Fruit fly (Drosophila melanogaster) whole organism, embryonic: ENCODE measurements around the gene kairos.

ENCODE experiments used
- Asciz ChIP-seq: fragments of 200-800 bp; sonication (Bioruptor generic); optimal IDR thresholded peaks from 2 replicates; lab custom pipeline; 2017; ENCODE audit warnings: missing biosample characterization, mild to moderate bottlenecking, missing genetic modification characterization, missing genetic modification reagents
- B-H1 ChIP-seq: fragments of 200-800 bp; sonication (Bioruptor generic); IDR thresholded peaks from 3 replicates; pipeline ENCODE4 v1.3.6; 2022; ENCODE audit warnings: missing biosample characterization, missing genetic modification characterization
- CG10147 ChIP-seq: fragments of 200-800 bp; sonication (Bioruptor generic); optimal IDR thresholded peaks from 2 replicates; lab custom pipeline; 2019; ENCODE audit warnings: missing biosample characterization, mild to moderate bottlenecking, missing genetic modification characterization, moderate library complexity
- CG10543 ChIP-seq: fragments of 200-800 bp; sonication (Bioruptor generic); optimal IDR thresholded peaks from 3 replicates; lab custom pipeline; 2017; ENCODE audit warnings: missing biosample characterization, mild to moderate bottlenecking, missing genetic modification characterization, moderate library complexity
- CG11723 ChIP-seq: fragments of 200-800 bp; sonication (Bioruptor generic); optimal IDR thresholded peaks from 2 replicates; lab custom pipeline; 2017; ENCODE audit warnings: missing biosample characterization, mild to moderate bottlenecking, missing genetic modification characterization
- CG13287 ChIP-seq: fragments of 200-800 bp; sonication (Bioruptor generic); IDR thresholded peaks from 2 replicates; pipeline ENCODE4 v1.3.6; 2022; ENCODE audit warnings: missing biosample characterization, missing genetic modification characterization; ENCODE audit not compliant: partially characterized antibody
- CG13624 ChIP-seq: fragments of 200-800 bp; sonication (Bioruptor generic); optimal IDR thresholded peaks from 2 replicates; lab custom pipeline; 2016; ENCODE audit warnings: missing biosample characterization, missing genetic modification characterization
- CG14667 ChIP-seq: fragments of 200-800 bp; sonication (Bioruptor generic); IDR thresholded peaks from 2 replicates; pipeline ENCODE4 v1.3.6; 2022; ENCODE audit warnings: missing biosample characterization, missing genetic modification characterization
- CG14860 ChIP-seq: fragments of 200-800 bp; sonication (Bioruptor generic); IDR thresholded peaks from 3 replicates; pipeline ENCODE4 v1.3.6; 2022; ENCODE audit warnings: missing biosample characterization, missing genetic modification characterization; ENCODE audit not compliant: partially characterized antibody
- CG1832 ChIP-seq: fragments of 200-800 bp; sonication (Bioruptor generic); optimal IDR thresholded peaks from 2 replicates; lab custom pipeline; 2017; ENCODE audit warnings: missing biosample characterization, mild to moderate bottlenecking, missing genetic modification characterization, inconsistent platforms
- CG2712 ChIP-seq: fragments of 200-800 bp; optimal IDR thresholded peaks from 3 replicates; lab custom pipeline; 2019; ENCODE audit warnings: missing biosample characterization, mild to moderate bottlenecking, missing genetic modification characterization, moderate library complexity
- CG32532 ChIP-seq: fragments of 200-800 bp; sonication (Bioruptor generic); IDR thresholded peaks from 2 replicates; pipeline ENCODE4 v1.3.6; 2022; ENCODE audit warnings: missing biosample characterization, missing genetic modification characterization
- CG6791 ChIP-seq: fragments of 200-800 bp; sonication (Bioruptor generic); IDR thresholded peaks from 3 replicates; pipeline ENCODE4 v1.3.6; 2022; ENCODE audit warnings: missing biosample characterization, missing genetic modification characterization; ENCODE audit not compliant: partially characterized antibody
- CG8359 ChIP-seq: fragments of 200-800 bp; sonication (Bioruptor generic); optimal IDR thresholded peaks from 2 replicates; lab custom pipeline; 2017; ENCODE audit warnings: missing biosample characterization, mild to moderate bottlenecking, missing genetic modification characterization, borderline replicate concordance
- CG8478 ChIP-seq: fragments of >200 bp; optimal IDR thresholded peaks from 2 replicates; lab custom pipeline; 2018
- CG8765 ChIP-seq: fragments of 200-800 bp; sonication (Bioruptor generic); IDR thresholded peaks from 2 replicates; pipeline ENCODE4 v1.3.6; 2022; ENCODE audit warnings: missing biosample characterization, missing genetic modification characterization
- CG8944 ChIP-seq: fragments of 200-800 bp; sonication (Bioruptor generic); optimal IDR thresholded peaks from 3 replicates; lab custom pipeline; 2016; ENCODE audit warnings: missing biosample characterization, missing genetic modification characterization
- CG9215 ChIP-seq: fragments of 200-800 bp; sonication (Bioruptor generic); IDR thresholded peaks from 2 replicates; pipeline ENCODE4 v1.3.6; 2022; ENCODE audit warnings: missing biosample characterization, missing genetic modification characterization
- CG9876 ChIP-seq: fragments of 200-800 bp; sonication (Bioruptor generic); optimal IDR thresholded peaks from 2 replicates; lab custom pipeline; 2016; ENCODE audit warnings: missing biosample characterization, missing genetic modification characterization
- Gsc ChIP-seq: fragments of 200-800 bp; sonication (Bioruptor generic); IDR thresholded peaks from 2 replicates; pipeline ENCODE4 v1.3.6; 2022; ENCODE audit warnings: missing biosample characterization, missing genetic modification characterization
- Kr ChIP-seq: fragments of 200-800 bp; sonication (Bioruptor generic); optimal IDR thresholded peaks from 2 replicates; lab custom pipeline; 2017; ENCODE audit warnings: missing biosample characterization, mild to moderate bottlenecking, missing genetic modification characterization
- Lhr ChIP-seq: fragments of 200-800 bp; sonication (Bioruptor generic); optimal IDR thresholded peaks from 3 replicates; lab custom pipeline; 2017; ENCODE audit warnings: mild to moderate bottlenecking, missing biosample characterization, missing genetic modification reagents, missing genetic modification characterization
- NC2α ChIP-seq: fragments of 200-800 bp; sonication (Bioruptor generic); optimal IDR thresholded peaks from 2 replicates; lab custom pipeline; 2016; ENCODE audit warnings: missing biosample characterization, missing genetic modification characterization
- Neu2 ChIP-seq: fragments of 200-800 bp; sonication (Bioruptor generic); optimal IDR thresholded peaks from 3 replicates; lab custom pipeline; 2016; ENCODE audit warnings: missing biosample characterization, missing genetic modification characterization, borderline replicate concordance
- Nf-YB ChIP-seq: fragments of 200-800 bp; sonication (Bioruptor generic); optimal IDR thresholded peaks from 3 replicates; lab custom pipeline; 2019; ENCODE audit warnings: missing biosample characterization, mild to moderate bottlenecking, missing genetic modification characterization, moderate library complexity
- Pdp1 ChIP-seq, 2 experiments: fragments of 200-800 bp; sonication (Bioruptor generic); optimal IDR thresholded peaks; 3 replicates each; lab custom pipeline; 2016; ENCODE audit warnings: missing biosample characterization in 2 of 2, missing genetic modification characterization in 2 of 2, mild to moderate bottlenecking in 1 of 2, moderate library complexity in 1 of 2
- TFAM ChIP-seq: fragments of 200-800 bp; sonication (Bioruptor generic); optimal IDR thresholded peaks from 2 replicates; lab custom pipeline; 2017; ENCODE audit warnings: missing biosample characterization, missing genetic modification characterization, inconsistent platforms
- cato ChIP-seq: fragments of 200-800 bp; sonication (Bioruptor generic); optimal IDR thresholded peaks from 2 replicates; lab custom pipeline; 2016; ENCODE audit warnings: missing biosample characterization, missing genetic modification characterization, borderline replicate concordance
- crp ChIP-seq, 2 experiments: fragments of 200-800 bp; sonication (Bioruptor generic); optimal IDR thresholded peaks; 2 replicates in 1 of 2; 3 replicates in 1 of 2; lab custom pipeline; 2017; ENCODE audit warnings: missing biosample characterization in 2 of 2, missing genetic modification characterization in 2 of 2, mild to moderate bottlenecking in 1 of 2, moderate library complexity in 1 of 2
- dimm ChIP-seq: fragments of 200-800 bp; sonication (Bioruptor generic); IDR thresholded peaks from 2 replicates; pipeline ENCODE4 v1.3.6; 2022; ENCODE audit warnings: missing biosample characterization, missing genetic modification characterization
- disco-r ChIP-seq: fragments of 200-800 bp; sonication (Bioruptor generic); optimal IDR thresholded peaks from 2 replicates; lab custom pipeline; 2016; ENCODE audit warnings: missing biosample characterization, missing genetic modification characterization
- dm ChIP-seq: fragments of 200-800 bp; sonication (Bioruptor generic); optimal IDR thresholded peaks from 3 replicates; lab custom pipeline; 2016; ENCODE audit warnings: missing biosample characterization, missing genetic modification characterization
- ems ChIP-seq: fragments of 200-800 bp; sonication (Bioruptor generic); optimal IDR thresholded peaks from 3 replicates; lab custom pipeline; 2016; ENCODE audit warnings: missing biosample characterization, missing genetic modification characterization
- eyg ChIP-seq: fragments of 200-800 bp; sonication (Bioruptor generic); optimal IDR thresholded peaks from 3 replicates; lab custom pipeline; 2016; ENCODE audit warnings: missing biosample characterization, missing genetic modification characterization
- grn ChIP-seq: fragments of 200-800 bp; sonication (Bioruptor generic); optimal IDR thresholded peaks from 3 replicates; lab custom pipeline; 2017; ENCODE audit warnings: missing biosample characterization, missing genetic modification characterization
- gsb-n ChIP-seq: fragments of 200-800 bp; sonication (Bioruptor generic); optimal IDR thresholded peaks from 3 replicates; lab custom pipeline; 2018; ENCODE audit warnings: missing biosample characterization, mild to moderate bottlenecking, missing genetic modification characterization
- ham ChIP-seq: fragments of 200-800 bp; sonication (Bioruptor generic); IDR thresholded peaks from 2 replicates; pipeline ENCODE4 v1.3.6; 2022; ENCODE audit warnings: missing biosample characterization, missing genetic modification characterization
- jigr1 ChIP-seq: fragments of 200-800 bp; sonication (Bioruptor generic); IDR thresholded peaks from 3 replicates; pipeline ENCODE4 v1.3.6; 2022; ENCODE audit warnings: missing biosample characterization, missing genetic modification characterization
- kay ChIP-seq: fragments of 200-800 bp; sonication (Bioruptor generic); optimal IDR thresholded peaks from 2 replicates; lab custom pipeline; 2016; ENCODE audit warnings: missing biosample characterization, missing genetic modification characterization
- lbe ChIP-seq: fragments of 200-800 bp; sonication (Bioruptor generic); optimal IDR thresholded peaks from 2 replicates; lab custom pipeline; 2016; ENCODE audit warnings: missing biosample characterization, mild to moderate bottlenecking, missing genetic modification characterization
- lmd ChIP-seq: fragments of 200-800 bp; sonication (Bioruptor generic); IDR thresholded peaks from 2 replicates; pipeline ENCODE4 v1.3.6; 2022; ENCODE audit warnings: missing biosample characterization, missing genetic modification characterization
- mirr ChIP-seq: fragments of 200-800 bp; sonication (Bioruptor generic); optimal IDR thresholded peaks from 3 replicates; lab custom pipeline; 2018; ENCODE audit warnings: missing biosample characterization, mild to moderate bottlenecking, missing genetic modification characterization
- nmo ChIP-seq: fragments of 200-800 bp; sonication (Bioruptor generic); optimal IDR thresholded peaks from 2 replicates; lab custom pipeline; 2018; ENCODE audit warnings: missing biosample characterization, mild to moderate bottlenecking, missing genetic modification characterization, moderate library complexity
- peb ChIP-seq: fragments of 200-800 bp; sonication (Bioruptor generic); IDR thresholded peaks from 2 replicates; pipeline ENCODE4 v1.3.6; 2022; ENCODE audit warnings: missing biosample characterization, missing genetic modification characterization
- sc ChIP-seq, 3 experiments: fragments of >200 bp in 2 of 3; fragments of 200-800 bp in 1 of 3; sonication (Bioruptor generic) in 1 of 3; optimal IDR thresholded peaks; 2 replicates in 2 of 3; 3 replicates in 1 of 3; lab custom pipeline; 2017; ENCODE audit warnings: mild to moderate bottlenecking in 1 of 3, missing biosample characterization in 1 of 3, missing genetic modification characterization in 1 of 3, missing genetic modification reagents in 1 of 3
- sens ChIP-seq: fragments of 200-800 bp; sonication (Bioruptor generic); peaks from one replicate; lab custom pipeline; 2016; ENCODE audit warnings: missing biosample characterization, missing genetic modification characterization
- sima ChIP-seq: fragments of 200-800 bp; sonication (Bioruptor generic); optimal IDR thresholded peaks from 2 replicates; lab custom pipeline; 2016; ENCODE audit warnings: missing biosample characterization, missing genetic modification characterization
- sqz ChIP-seq: fragments of 200-800 bp; sonication (Bioruptor generic); optimal IDR thresholded peaks from 3 replicates; lab custom pipeline; 2018; ENCODE audit warnings: missing biosample characterization, mild to moderate bottlenecking, missing genetic modification characterization
- sr ChIP-seq: fragments of 200-800 bp; sonication (Bioruptor generic); IDR thresholded peaks from 3 replicates; pipeline ENCODE4 v1.3.6; 2022; ENCODE audit warnings: missing biosample characterization, missing genetic modification characterization
- stc ChIP-seq: fragments of 200-800 bp; sonication (Bioruptor generic); IDR thresholded peaks from 2 replicates; pipeline ENCODE4 v1.3.6; 2022; ENCODE audit warnings: missing biosample characterization, missing genetic modification characterization
- tll ChIP-seq, 2 experiments: fragments of 200-800 bp in 1 of 2; fragments of >200 bp in 1 of 2; sonication (Bioruptor generic) in 1 of 2; optimal IDR thresholded peaks; 2 replicates each; lab custom pipeline; 2017 to 2019; ENCODE audit warnings: missing biosample characterization in 2 of 2, missing genetic modification characterization in 2 of 2, mild to moderate bottlenecking in 1 of 2, moderate library complexity in 1 of 2

Gene kairos

DNA sequence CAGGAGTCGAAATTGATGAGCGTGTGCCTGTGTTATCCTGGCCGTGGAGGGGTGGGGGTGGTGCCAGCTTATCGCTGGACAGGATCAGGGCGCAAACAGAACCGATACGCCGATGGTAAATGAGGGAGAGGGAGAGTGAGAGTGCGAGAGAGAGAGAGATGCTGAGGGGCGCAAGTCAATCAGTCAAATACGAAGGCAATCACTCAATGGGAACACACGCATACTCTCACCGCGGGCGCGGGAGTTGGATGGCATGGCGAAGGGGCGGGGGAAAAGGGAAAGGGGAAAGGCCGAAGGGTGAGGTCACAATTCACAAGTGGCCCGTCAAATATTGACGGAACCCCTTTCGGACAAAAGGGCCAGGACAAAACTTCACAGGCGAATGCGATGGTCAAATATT, 67.3 kb downstream of the kairos start (continued):
- TF ChIP-seq Pdp1 (GFP tag; optimal IDR thresholded peaks at IDR 0.05; lab: Kevin White, UChicago) (no peak), grn (peak; percentile 16), ems (GFP tag; lab: Kevin White, UChicago) (no peak), CG9876 (GFP tag; lab: Kevin White, UChicago) (no peak), sc (optimal IDR thresholded peaks at IDR 0.05; lab: Kevin White, UChicago) (no peak), sc (GFP tag; optimal IDR thresholded peaks at IDR 0.05; lab: Kevin White, UChicago) (no peak), Lhr (GFP tag; lab: Kevin White, UChicago) (no peak), CG8765 (no peak), CG13287 (GFP tag; lab: Robert Waterston, UW) (no peak), CG10543 (no peak), Neu2 (GFP tag; lab: Kevin White, UChicago) (no peak), lmd (GFP tag; lab: Robert Waterston, UW) (no peak), sima (no peak), lbe (GFP tag; lab: Kevin White, UChicago) (no peak), sr (GFP tag; lab: Robert Waterston, UW) (no peak), dm (no peak), CG6791 (GFP tag; lab: Robert Waterston, UW) (no peak), TFAM (GFP tag; lab: Kevin White, UChicago) (no peak), tll (GFP tag; optimal IDR thresholded peaks at IDR 0.05; lab: Kevin White, UChicago) (peak in 1 of 2 experiments; percentile 90), kay (GFP tag; lab: Kevin White, UChicago) (no peak), CG11723 (GFP tag; lab: Kevin White, UChicago) (no peak), peb (GFP tag; lab: Robert Waterston, UW) (no peak), CG2712 (tag; lab: Kevin White, UChicago) (no peak), CG8478 (lab: Kevin White, UChicago) (no peak), CG32532 (GFP tag; lab: Robert Waterston, UW) (no peak), CG14860 (GFP tag; lab: Robert Waterston, UW) (no peak), CG8359 (no peak), mirr (GFP tag; lab: Kevin White, UChicago) (no peak), disco-r (GFP tag; lab: Kevin White, UChicago) (no peak), Nf-YB (no peak), CG9215 (no peak), jigr1 (no peak), CG8944 (no peak), B-H1 (GFP tag; lab: Robert Waterston, UW) (no peak), gsb-n (tag; lab: Kevin White, UChicago) (no peak), NC2α (GFP tag; lab: Kevin White, UChicago) (no peak), CG10147 (GFP tag; lab: Kevin White, UChicago) (no peak), nmo (GFP tag; lab: Kevin White, UChicago) (no peak), CG14667 (GFP tag; lab: Robert Waterston, UW) (no peak), Kr (GFP tag; lab: Kevin White, UChicago) (peak; percentile 51), Gsc (GFP tag; lab: Robert Waterston, UW) (no peak), Asciz (GFP tag; lab: Kevin White, UChicago) (no peak), eyg (GFP tag; lab: Kevin White, UChicago) (no peak), cato (GFP tag; lab: Kevin White, UChicago) (no peak), stc (GFP tag; lab: Robert Waterston, UW) (no peak), ham (GFP tag; lab: Robert Waterston, UW) (no peak), crp (GFP tag; optimal IDR thresholded peaks at IDR 0.05; lab: Kevin White, UChicago) (no peak), CG13624 (GFP tag; lab: Kevin White, UChicago) (no peak), sens (GFP tag; lab: Kevin White, UChicago) (peak; percentile 1), sqz (no peak), CG1832 (GFP tag; lab: Kevin White, UChicago) (peak; percentile 6), dimm (GFP tag; lab: Robert Waterston, UW) (no peak)
